Fruit fly (Drosophila melanogaster) whole organism, adult: ENCODE results near the gene Atx2.

ENCODE experiments used
- CG11617 ChIP-seq: fragments of 200-800 bp; sonication (Bioruptor generic); optimal IDR thresholded peaks from 2 replicates; lab custom pipeline; 2017; ENCODE audit warnings: mild to moderate bottlenecking, missing biosample characterization, missing genetic modification reagents, missing genetic modification characterization
- CG12768 ChIP-seq: fragments of 200-800 bp; sonication (Bioruptor generic); optimal IDR thresholded peaks from 2 replicates; lab custom pipeline; 2017; ENCODE audit warnings: missing biosample characterization, missing genetic modification characterization, mild to moderate bottlenecking, moderate library complexity, missing genetic modification reagents
- CG14711 ChIP-seq: fragments of 200-800 bp; sonication (Bioruptor generic); optimal IDR thresholded peaks from 2 replicates; lab custom pipeline; 2018; ENCODE audit warnings: missing biosample characterization, mild to moderate bottlenecking, missing genetic modification characterization, moderate library complexity
- CG1620 ChIP-seq: fragments of 200-800 bp; sonication (Bioruptor generic); optimal IDR thresholded peaks from 2 replicates; lab custom pipeline; 2016; ENCODE audit warnings: missing biosample characterization, missing genetic modification characterization
- CG33017 ChIP-seq: fragments of 200-800 bp; sonication (Bioruptor generic); optimal IDR thresholded peaks from 2 replicates; lab custom pipeline; 2018; ENCODE audit warnings: missing biosample characterization, mild to moderate bottlenecking, missing genetic modification characterization, moderate library complexity
- CG5204 ChIP-seq: fragments of 200-800 bp; sonication (Bioruptor generic); optimal IDR thresholded peaks from 2 replicates; lab custom pipeline; 2016; ENCODE audit warnings: missing biosample characterization, missing genetic modification characterization
- CG7045 ChIP-seq: fragments of 200-800 bp; sonication (Bioruptor generic); optimal IDR thresholded peaks from 2 replicates; lab custom pipeline; 2017; ENCODE audit warnings: missing biosample characterization, mild to moderate bottlenecking, missing genetic modification characterization
- CG7101 ChIP-seq: fragments of 200-800 bp; sonication (Bioruptor generic); optimal IDR thresholded peaks from 2 replicates; lab custom pipeline; 2018; ENCODE audit warnings: missing biosample characterization, mild to moderate bottlenecking, missing genetic modification characterization, moderate library complexity
- Clk ChIP-seq: fragments of 200-800 bp; sonication (Bioruptor generic); optimal IDR thresholded peaks from 2 replicates; lab custom pipeline; 2017; ENCODE audit warnings: missing biosample characterization, missing genetic modification characterization
- Crg-1 ChIP-seq: fragments of 200-800 bp; sonication (Bioruptor generic); optimal IDR thresholded peaks from 2 replicates; lab custom pipeline; 2016; ENCODE audit warnings: missing biosample characterization, missing genetic modification characterization
- Hr96 ChIP-seq: fragments of 200-800 bp; sonication (Bioruptor generic); optimal IDR thresholded peaks from 2 replicates; lab custom pipeline; 2016; ENCODE audit warnings: missing biosample characterization, missing genetic modification characterization
- Mnt ChIP-seq: fragments of 200-800 bp; sonication (Bioruptor generic); optimal IDR thresholded peaks from 2 replicates; lab custom pipeline; 2016; ENCODE audit warnings: missing biosample characterization, mild to moderate bottlenecking, missing genetic modification characterization
- bab1 ChIP-seq: fragments of 200-800 bp; sonication (Bioruptor generic); optimal IDR thresholded peaks from 3 replicates; lab custom pipeline; 2019; ENCODE audit warnings: missing biosample characterization, mild to moderate bottlenecking, missing genetic modification characterization, moderate library complexity
- cic ChIP-seq: fragments of 200-800 bp; sonication (Bioruptor generic); optimal IDR thresholded peaks from 2 replicates; lab custom pipeline; 2017; ENCODE audit warnings: missing biosample characterization, mild to moderate bottlenecking, missing genetic modification characterization, moderate library complexity
- cnc ChIP-seq, 2 experiments: fragments of >200 bp; optimal IDR thresholded peaks; 2 replicates each; lab custom pipeline; 2017
- kay ChIP-seq: fragments of 200-800 bp; sonication (Bioruptor generic); peaks from one replicate; lab custom pipeline; 2016; ENCODE audit warnings: missing biosample characterization, missing genetic modification characterization, borderline replicate concordance
- ovo ChIP-seq: fragments of 200-800 bp; sonication (Bioruptor generic); optimal IDR thresholded peaks from 2 replicates; lab custom pipeline; 2016; ENCODE audit warnings: missing biosample characterization, missing genetic modification characterization
- pad ChIP-seq: fragments of 200-800 bp; sonication (Bioruptor generic); optimal IDR thresholded peaks from 3 replicates; lab custom pipeline; 2017; ENCODE audit warnings: missing biosample characterization, missing genetic modification characterization, mild to moderate bottlenecking, moderate library complexity, missing genetic modification reagents
- tj ChIP-seq: fragments of 200-800 bp; sonication (Bioruptor generic); optimal IDR thresholded peaks from 3 replicates; lab custom pipeline; 2017; ENCODE audit warnings: missing biosample characterization, mild to moderate bottlenecking, missing genetic modification characterization, moderate library complexity
- toe ChIP-seq: fragments of 200-800 bp; sonication (Bioruptor generic); optimal IDR thresholded peaks from 2 replicates; lab custom pipeline; 2016; ENCODE audit warnings: missing biosample characterization, missing genetic modification characterization

Gene Atx2

dm6 chr3R:15431142-15431541, 22.9 kb downstream of the Atx2 start:
- TF ChIP-seq CG7045 (GFP tag; lab: Kevin White, UChicago) (no peak), cic (GFP tag; lab: Kevin White, UChicago) (no peak), Clk (GFP tag; lab: Kevin White, UChicago) (no peak), CG33017 (tag; lab: Kevin White, UChicago) (no peak), toe (GFP tag; lab: Kevin White, UChicago) (no peak), tj (GFP tag; lab: Kevin White, UChicago) (no peak), CG11617 (GFP tag; lab: Kevin White, UChicago) (no peak), CG12768 (GFP tag; lab: Kevin White, UChicago) (no peak), Crg-1 (GFP tag; lab: Kevin White, UChicago) (no peak), Hr96 (GFP tag; lab: Kevin White, UChicago) (no peak), bab1 (GFP tag; lab: Kevin White, UChicago) (no peak), cnc (optimal IDR thresholded peaks at IDR 0.05; lab: Kevin White, UChicago) (no peak), kay (GFP tag; lab: Kevin White, UChicago) (no peak), CG5204 (GFP tag; lab: Kevin White, UChicago) (no peak), CG7101 (no peak), CG14711 (tag; lab: Kevin White, UChicago) (no peak), Mnt (GFP tag; lab: Kevin White, UChicago) (no peak), pad (GFP tag; lab: Kevin White, UChicago) (no peak), ovo (no peak), CG1620 (GFP tag; lab: Kevin White, UChicago) (no peak)

- TF ChIP-seq Clk (GFP tag; lab: Kevin White, UChicago) (no peak), cnc (optimal IDR thresholded peaks at IDR 0.05; lab: Kevin White, UChicago) (no peak), kay (GFP tag; lab: Kevin White, UChicago) (no peak)
Observed at dm6 chr3R:15433340-15433945, 25.2 kb downstream of the Atx2 start.

- TF ChIP-seq cic (GFP tag; lab: Kevin White, UChicago) (no peak), CG7045 (GFP tag; lab: Kevin White, UChicago) (no peak), Crg-1 (GFP tag; lab: Kevin White, UChicago) (no peak), CG1620 (GFP tag; lab: Kevin White, UChicago) (no peak), Hr96 (GFP tag; lab: Kevin White, UChicago) (no peak), CG5204 (GFP tag; lab: Kevin White, UChicago) (no peak)
Observed at dm6 chr3R:15434676-15435075, 26.5 kb downstream of the Atx2 start, which contains the start of gene CG6118. Gene CG6118 (minus strand): TSS chr3R:15434738.

- TF ChIP-seq CG33017 (tag; lab: Kevin White, UChicago): no peak
- no peak for TF ChIP-seq cic (GFP tag; lab: Kevin White, UChicago)
- no peak for TF ChIP-seq Mnt (GFP tag; lab: Kevin White, UChicago)
- no peak for TF ChIP-seq tj (GFP tag; lab: Kevin White, UChicago)
- no peak for TF ChIP-seq CG14711 (tag; lab: Kevin White, UChicago)
- no peak for TF ChIP-seq Hr96 (GFP tag; lab: Kevin White, UChicago)
- TF ChIP-seq kay (GFP tag; lab: Kevin White, UChicago): no peak
- TF ChIP-seq Clk (GFP tag; lab: Kevin White, UChicago): no peak
- no peak for TF ChIP-seq CG11617 (GFP tag; lab: Kevin White, UChicago)
Observed at dm6 chr3R:15436799-15437198, 28.6 kb downstream of the Atx2 start.

- TF ChIP-seq Mnt (GFP tag; lab: Kevin White, UChicago) (no peak), CG1620 (GFP tag; lab: Kevin White, UChicago) (no peak), ovo (no peak), toe (GFP tag; lab: Kevin White, UChicago) (no peak)
Observed at dm6 chr3R:15437458-15438414, 29.5 kb downstream of the Atx2 start.

dm6 chr3R:15439669-15440068, 31.4 kb downstream of the Atx2 start, which contains the start of gene Act88F:
Gene Act88F (plus strand): TSS chr3R:15439969.
- no peak for TF ChIP-seq CG5204 (GFP tag; lab: Kevin White, UChicago)
- no peak for TF ChIP-seq kay (GFP tag; lab: Kevin White, UChicago)
- TF ChIP-seq CG11617 (GFP tag; lab: Kevin White, UChicago): no peak
- TF ChIP-seq bab1 (GFP tag; lab: Kevin White, UChicago): no peak
- no peak for TF ChIP-seq Clk (GFP tag; lab: Kevin White, UChicago)
- no peak for TF ChIP-seq CG7045 (GFP tag; lab: Kevin White, UChicago)
- TF ChIP-seq cnc (optimal IDR thresholded peaks at IDR 0.05; lab: Kevin White, UChicago): no peak
- no peak for TF ChIP-seq Mnt (GFP tag; lab: Kevin White, UChicago)
- TF ChIP-seq tj (GFP tag; lab: Kevin White, UChicago): no peak
- no peak for TF ChIP-seq CG12768 (GFP tag; lab: Kevin White, UChicago)
- TF ChIP-seq pad (GFP tag; lab: Kevin White, UChicago): no peak
- no peak for TF ChIP-seq CG1620 (GFP tag; lab: Kevin White, UChicago)
- TF ChIP-seq toe (GFP tag; lab: Kevin White, UChicago): no peak
- no peak for TF ChIP-seq Hr96 (GFP tag; lab: Kevin White, UChicago)
- no peak for TF ChIP-seq CG14711 (tag; lab: Kevin White, UChicago)
